Fruit fly (Drosophila melanogaster) whole organism, prepupa: ENCODE results near the gene Dok.

Experiments
- CG10669 ChIP-seq: fragments of 200-800 bp; sonication (Bioruptor generic); optimal IDR thresholded peaks from 3 replicates; lab custom pipeline; 2018; ENCODE audit warnings: missing biosample characterization, mild to moderate bottlenecking, missing genetic modification characterization, moderate library complexity
- CG11294 ChIP-seq: fragments of 200-800 bp; sonication (Bioruptor generic); IDR thresholded peaks from 2 replicates; pipeline ENCODE4 v1.3.6; 2022; ENCODE audit warnings: missing biosample characterization, missing genetic modification characterization
- CG11762 ChIP-seq: fragments of 200-800 bp; sonication (Bioruptor generic); optimal IDR thresholded peaks from 3 replicates; lab custom pipeline; 2016; ENCODE audit warnings: missing biosample characterization, missing genetic modification characterization; ENCODE audit not compliant: insufficient read depth
- CG11902 ChIP-seq: fragments of 200-800 bp; sonication (Bioruptor generic); optimal IDR thresholded peaks from 3 replicates; lab custom pipeline; 2016; ENCODE audit warnings: missing biosample characterization, missing genetic modification characterization
- CG15336 ChIP-seq: fragments of 200-800 bp; sonication (Bioruptor generic); IDR thresholded peaks from 2 replicates; pipeline ENCODE4 v1.3.6; 2022; ENCODE audit warnings: missing biosample characterization, missing genetic modification characterization
- CG1621 ChIP-seq: fragments of 200-800 bp; sonication (Bioruptor generic); optimal IDR thresholded peaks from 3 replicates; lab custom pipeline; 2018; ENCODE audit warnings: missing biosample characterization, mild to moderate bottlenecking, missing genetic modification characterization
- CG3032 ChIP-seq: fragments of 200-800 bp; optimal IDR thresholded peaks from 2 replicates; lab custom pipeline; 2019; ENCODE audit warnings: missing biosample characterization, mild to moderate bottlenecking, missing genetic modification characterization, moderate library complexity
- CG31627 ChIP-seq: fragments of 200-800 bp; sonication (Bioruptor generic); optimal IDR thresholded peaks from 3 replicates; lab custom pipeline; 2016; ENCODE audit warnings: missing biosample characterization, missing genetic modification characterization
- CG32006 ChIP-seq: fragments of 200-800 bp; sonication (Bioruptor generic); optimal IDR thresholded peaks from 3 replicates; lab custom pipeline; 2017; ENCODE audit warnings: missing biosample characterization, mild to moderate bottlenecking, missing genetic modification characterization
- CG3919 ChIP-seq: fragments of 200-800 bp; sonication (Bioruptor generic); optimal IDR thresholded peaks from 3 replicates; lab custom pipeline; 2016; ENCODE audit warnings: missing biosample characterization, missing genetic modification characterization
- CG4318 ChIP-seq: fragments of 200-800 bp; sonication (Bioruptor generic); optimal IDR thresholded peaks from 3 replicates; lab custom pipeline; 2017; ENCODE audit warnings: missing biosample characterization, mild to moderate bottlenecking, missing genetic modification characterization
- CG6163 ChIP-seq: fragments of 200-800 bp; sonication (Bioruptor generic); IDR thresholded peaks from 3 replicates; pipeline ENCODE4 v1.3.6; 2022; ENCODE audit warnings: missing biosample characterization, missing genetic modification characterization
- CG6276 ChIP-seq: fragments of 200-800 bp; sonication (Bioruptor generic); optimal IDR thresholded peaks from 2 replicates; lab custom pipeline; 2017; ENCODE audit warnings: missing biosample characterization, mild to moderate bottlenecking, missing genetic modification characterization
- CG6854 ChIP-seq: fragments of 200-800 bp; sonication (Bioruptor generic); optimal IDR thresholded peaks from 2 replicates; lab custom pipeline; 2017; ENCODE audit warnings: missing biosample characterization, mild to moderate bottlenecking, missing genetic modification characterization
- CG7368 ChIP-seq: fragments of 200-800 bp; sonication (Bioruptor generic); optimal IDR thresholded peaks from 3 replicates; lab custom pipeline; 2016; ENCODE audit warnings: missing biosample characterization, missing genetic modification characterization
- CG8119 ChIP-seq: fragments of 200-800 bp; sonication (Bioruptor generic); IDR thresholded peaks from 3 replicates; pipeline ENCODE4 v1.3.6; 2022; ENCODE audit warnings: missing biosample characterization, missing genetic modification characterization
- CG8319 ChIP-seq: fragments of 200-800 bp; sonication (Bioruptor generic); optimal IDR thresholded peaks from 3 replicates; lab custom pipeline; 2016; ENCODE audit warnings: missing biosample characterization, missing genetic modification characterization
- CG9139 ChIP-seq: fragments of 200-800 bp; sonication (Bioruptor generic); optimal IDR thresholded peaks from 3 replicates; lab custom pipeline; 2017; ENCODE audit warnings: missing biosample characterization, mild to moderate bottlenecking, missing genetic modification characterization
- Eip75B ChIP-seq: fragments of 200-800 bp; sonication (Bioruptor generic); optimal IDR thresholded peaks from 3 replicates; lab custom pipeline; 2016; ENCODE audit warnings: missing biosample characterization, missing genetic modification characterization
- Eip78C ChIP-seq: fragments of 200-800 bp; sonication (Bioruptor generic); peaks from one replicate; lab custom pipeline; 2016; ENCODE audit warnings: missing biosample characterization, missing genetic modification characterization
- Eip93F ChIP-seq: fragments of 200-800 bp; sonication (Bioruptor generic); optimal IDR thresholded peaks from 2 replicates; lab custom pipeline; 2016; ENCODE audit warnings: missing biosample characterization, mild to moderate bottlenecking, missing genetic modification characterization
- Ets21C ChIP-seq: fragments of 200-800 bp; sonication (Bioruptor generic); optimal IDR thresholded peaks from 3 replicates; lab custom pipeline; 2016; ENCODE audit warnings: missing biosample characterization, missing genetic modification characterization
- Ets96B ChIP-seq: fragments of 200-800 bp; optimal IDR thresholded peaks from 2 replicates; lab custom pipeline; 2019; ENCODE audit warnings: missing biosample characterization, mild to moderate bottlenecking, missing genetic modification characterization, moderate library complexity
- Hr38 ChIP-seq: sonication (Bioruptor generic); optimal IDR thresholded peaks from 2 replicates; lab custom pipeline; 2016; ENCODE audit warnings: missing biosample characterization, missing genetic modification characterization
- Hr39 ChIP-seq: fragments of 200-800 bp; sonication (Bioruptor generic); optimal IDR thresholded peaks from 2 replicates; lab custom pipeline; 2016; ENCODE audit warnings: missing biosample characterization, missing genetic modification characterization
- Hr4 ChIP-seq: fragments of 200-800 bp; sonication (Bioruptor generic); optimal IDR thresholded peaks from 3 replicates; lab custom pipeline; 2016; ENCODE audit warnings: missing biosample characterization, missing genetic modification characterization
- Lpt ChIP-seq: fragments of 200-800 bp; sonication (Bioruptor generic); optimal IDR thresholded peaks from 3 replicates; lab custom pipeline; 2016; ENCODE audit warnings: missing biosample characterization, missing genetic modification characterization
- Met ChIP-seq: fragments of 200-800 bp; sonication (Bioruptor generic); optimal IDR thresholded peaks from 3 replicates; lab custom pipeline; 2016; ENCODE audit warnings: missing biosample characterization, missing genetic modification characterization
- OdsH ChIP-seq: fragments of 200-800 bp; sonication (Bioruptor generic); optimal IDR thresholded peaks from 3 replicates; lab custom pipeline; 2016; ENCODE audit warnings: missing biosample characterization, missing genetic modification characterization
- Sox102F ChIP-seq: fragments of 200-800 bp; sonication (Bioruptor generic); optimal IDR thresholded peaks from 2 replicates; lab custom pipeline; 2016; ENCODE audit warnings: missing biosample characterization, mild to moderate bottlenecking, missing genetic modification characterization
- Sox14 ChIP-seq: fragments of 200-800 bp; sonication (Bioruptor generic); optimal IDR thresholded peaks from 3 replicates; lab custom pipeline; 2016; ENCODE audit warnings: missing biosample characterization, missing genetic modification characterization
- Sox15 ChIP-seq: fragments of 200-800 bp; sonication (Bioruptor generic); optimal IDR thresholded peaks from 3 replicates; lab custom pipeline; 2016; ENCODE audit warnings: missing biosample characterization, missing genetic modification characterization
- achi ChIP-seq: fragments of 200-800 bp; sonication (Bioruptor generic); optimal IDR thresholded peaks from 3 replicates; lab custom pipeline; 2016; ENCODE audit warnings: missing biosample characterization, missing genetic modification characterization
- acj6 ChIP-seq: fragments of 200-800 bp; sonication (Bioruptor generic); optimal IDR thresholded peaks from 3 replicates; lab custom pipeline; 2016; ENCODE audit warnings: missing biosample characterization, missing genetic modification characterization
- dac ChIP-seq: fragments of 200-800 bp; sonication (Bioruptor generic); optimal IDR thresholded peaks from 2 replicates; lab custom pipeline; 2017; ENCODE audit warnings: missing biosample characterization, mild to moderate bottlenecking, missing genetic modification characterization
- dsx ChIP-seq: fragments of 200-800 bp; optimal IDR thresholded peaks from 3 replicates; lab custom pipeline; 2019; ENCODE audit warnings: missing biosample characterization, mild to moderate bottlenecking, missing genetic modification characterization, moderate library complexity; ENCODE audit not compliant: poor library complexity, severe bottlenecking
- eg ChIP-seq: fragments of 200-800 bp; sonication (Bioruptor generic); IDR thresholded peaks from 3 replicates; pipeline ENCODE4 v1.3.6; 2022; ENCODE audit warnings: missing biosample characterization, missing genetic modification characterization
- fd59A ChIP-seq: fragments of 200-800 bp; sonication (Bioruptor generic); optimal IDR thresholded peaks from 2 replicates; lab custom pipeline; 2017; ENCODE audit warnings: missing biosample characterization, mild to moderate bottlenecking, missing genetic modification characterization, missing genetic modification reagents
- fd85E ChIP-seq: fragments of 200-800 bp; sonication (Bioruptor generic); optimal IDR thresholded peaks from 3 replicates; lab custom pipeline; 2016; ENCODE audit warnings: missing biosample characterization, missing genetic modification characterization
- fkh ChIP-seq: fragments of 200-800 bp; sonication (Bioruptor generic); optimal IDR thresholded peaks from 3 replicates; lab custom pipeline; 2017; ENCODE audit warnings: missing biosample characterization, mild to moderate bottlenecking, missing genetic modification characterization, moderate library complexity
- pdm3 ChIP-seq: fragments of 200-800 bp; sonication (Bioruptor generic); optimal IDR thresholded peaks from 3 replicates; lab custom pipeline; 2016; ENCODE audit warnings: missing biosample characterization, missing genetic modification characterization
- salr ChIP-seq, 2 experiments: fragments of 200-800 bp; sonication (Bioruptor generic); optimal IDR thresholded peaks; 3 replicates each; lab custom pipeline; 2016 to 2018; ENCODE audit warnings: missing biosample characterization in 2 of 2, missing genetic modification characterization in 2 of 2, mild to moderate bottlenecking in 1 of 2
- spab ChIP-seq: fragments of 200-800 bp; sonication (Bioruptor generic); optimal IDR thresholded peaks from 2 replicates; lab custom pipeline; 2017; ENCODE audit warnings: missing biosample characterization, mild to moderate bottlenecking, missing genetic modification characterization, missing genetic modification reagents
- ss ChIP-seq, 2 experiments: fragments of 200-800 bp; sonication (Bioruptor generic); optimal IDR thresholded peaks; 2 replicates in 1 of 2; 3 replicates in 1 of 2; lab custom pipeline; 2017 to 2018; ENCODE audit warnings: mild to moderate bottlenecking in 2 of 2, missing biosample characterization in 2 of 2, missing genetic modification characterization in 2 of 2, moderate library complexity in 1 of 2
- svp ChIP-seq: fragments of 200-800 bp; sonication (Bioruptor generic); peaks from one replicate; lab custom pipeline; 2016; ENCODE audit warnings: missing biosample characterization, missing genetic modification characterization
- topi ChIP-seq: fragments of 200-800 bp; sonication (Bioruptor generic); optimal IDR thresholded peaks from 3 replicates; lab custom pipeline; 2016; ENCODE audit warnings: missing biosample characterization, missing genetic modification characterization
- vri ChIP-seq: fragments of 200-800 bp; sonication (Bioruptor generic); optimal IDR thresholded peaks from 3 replicates; lab custom pipeline; 2016; ENCODE audit warnings: missing biosample characterization, mild to moderate bottlenecking, missing genetic modification characterization

Dok gene

DNA sequence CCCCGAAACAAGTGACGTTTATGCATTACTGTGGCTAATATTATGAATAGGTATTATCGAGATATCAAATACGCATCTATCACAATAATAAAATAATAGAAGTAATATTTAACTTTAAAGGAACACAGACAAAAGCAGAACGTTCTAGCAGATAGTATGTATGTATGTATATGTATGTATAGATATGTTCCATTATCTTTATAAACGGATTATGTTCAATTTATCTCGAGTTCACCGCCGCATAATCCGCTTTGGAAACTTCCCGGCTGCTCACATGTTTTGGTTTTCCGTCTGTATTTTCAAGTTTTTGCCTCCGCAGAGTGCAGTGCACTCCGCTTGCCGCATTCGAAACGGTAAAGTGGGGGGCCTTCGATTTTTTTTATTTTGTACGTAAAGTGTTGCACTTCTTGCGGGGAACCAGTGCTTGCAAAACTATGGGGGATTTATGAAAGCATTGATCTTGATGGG lies 11.5 kb downstream of the Dok start (continued):
- TF ChIP-seq fd85E (GFP tag; lab: Kevin White, UChicago), result no peak
- TF ChIP-seq eg (GFP tag; lab: Robert Waterston, UW), result peak; percentile 75
- peak; percentile 78 for TF ChIP-seq CG15336 (GFP tag; lab: Robert Waterston, UW)
- no peak for TF ChIP-seq fkh (GFP tag; lab: Kevin White, UChicago)
- peak; percentile 51 for TF ChIP-seq CG7368
- peak; percentile 28 for TF ChIP-seq CG31627 (GFP tag; lab: Kevin White, UChicago)
- peak; percentile 23 for TF ChIP-seq dac (GFP tag; lab: Kevin White, UChicago)
- TF ChIP-seq pdm3 (GFP tag; lab: Kevin White, UChicago), result peak; percentile 58
- TF ChIP-seq CG11762 (GFP tag; lab: Kevin White, UChicago), result no peak
- peak; percentile 56 for TF ChIP-seq CG10669 (GFP tag; lab: Kevin White, UChicago)
- peak; percentile 78 for TF ChIP-seq Met (GFP tag; lab: Kevin White, UChicago)
- TF ChIP-seq OdsH (GFP tag; lab: Kevin White, UChicago), result peak; percentile 63

DNA sequence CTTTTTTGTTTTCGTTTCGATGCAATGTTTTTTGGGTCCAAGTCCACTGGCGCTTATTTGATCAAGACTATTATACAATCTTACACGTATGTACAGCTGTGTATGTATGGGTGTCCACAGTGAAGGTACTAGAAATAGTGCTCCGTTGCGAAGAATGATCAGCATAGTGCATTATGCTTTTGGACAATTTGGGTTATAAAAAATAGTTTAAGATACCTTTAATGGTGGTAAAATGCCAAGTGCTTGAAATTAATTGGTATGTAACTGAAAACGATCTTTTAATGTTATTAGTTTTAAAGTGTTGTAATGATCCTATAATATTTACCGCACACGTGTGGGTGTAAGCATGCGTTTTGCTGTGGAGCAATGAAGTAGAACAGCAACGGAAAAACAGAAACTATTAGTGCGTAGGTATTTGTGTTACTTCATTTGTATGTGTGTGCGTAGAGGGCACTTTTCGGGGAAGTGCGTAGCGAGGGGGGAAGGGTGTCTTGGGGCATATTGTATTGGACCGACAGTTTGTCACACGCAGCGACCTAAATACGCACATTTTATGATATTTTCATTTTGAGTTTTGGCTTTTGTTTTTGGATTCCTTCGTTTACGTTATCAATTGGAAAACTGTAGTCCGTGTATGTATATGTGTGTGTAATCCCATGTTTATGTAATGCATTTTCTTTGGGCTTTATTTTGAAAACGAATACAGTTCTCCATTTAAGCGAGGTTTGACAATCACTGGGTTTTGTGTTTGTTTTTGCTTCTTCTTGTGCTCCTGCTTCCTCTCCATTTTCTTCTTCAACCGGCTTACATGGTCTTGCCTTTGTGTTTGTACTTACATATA lies 12.3 kb downstream of the Dok start:
- TF ChIP-seq Hr4 (GFP tag; lab: Kevin White, UChicago), result peak; percentile 82
- TF ChIP-seq CG6163 (GFP tag; lab: Robert Waterston, UW), result peak; percentile 73
- TF ChIP-seq Ets21C (GFP tag; lab: Kevin White, UChicago), result no peak
- TF ChIP-seq Sox102F (GFP tag; lab: Kevin White, UChicago), result peak; percentile 1
- peak; percentile 71 for TF ChIP-seq CG3032 (tag; lab: Kevin White, UChicago)
- TF ChIP-seq vri (GFP tag; lab: Kevin White, UChicago), result no peak
- peak; percentile 82 for TF ChIP-seq CG6276
- TF ChIP-seq Sox14 (GFP tag; lab: Kevin White, UChicago), result peak; percentile 68
- TF ChIP-seq fkh (GFP tag; lab: Kevin White, UChicago), result peak; percentile 25
- peak; percentile 66 for TF ChIP-seq Lpt
- TF ChIP-seq Eip78C, result peak; percentile 88
- TF ChIP-seq salr (GFP tag; optimal IDR thresholded peaks at IDR 0.05; lab: Kevin White, UChicago), result peak; percentile 32 to 65
- TF ChIP-seq Ets96B (tag; lab: Kevin White, UChicago), result peak; percentile 72
- TF ChIP-seq achi (GFP tag; lab: Kevin White, UChicago), result peak; percentile 67
- peak; percentile 72 for TF ChIP-seq OdsH (GFP tag; lab: Kevin White, UChicago)
- peak; percentile 54 for TF ChIP-seq CG7368
- no peak for TF ChIP-seq fd85E (GFP tag; lab: Kevin White, UChicago)
- TF ChIP-seq fd59A (GFP tag; lab: Kevin White, UChicago), result peak; percentile 60
- peak; percentile 13 for TF ChIP-seq CG11902 (GFP tag; lab: Kevin White, UChicago)
- TF ChIP-seq acj6 (GFP tag; lab: Kevin White, UChicago), result peak; percentile 63
- TF ChIP-seq Sox15, result no peak
- no peak for TF ChIP-seq CG8319 (GFP tag; lab: Kevin White, UChicago)
- peak; percentile 60 for TF ChIP-seq Eip75B (GFP tag; lab: Kevin White, UChicago)
- TF ChIP-seq spab (GFP tag; lab: Kevin White, UChicago), result peak; percentile 55
- peak; percentile 70 for TF ChIP-seq CG4318 (GFP tag; lab: Kevin White, UChicago)
- TF ChIP-seq CG8119 (GFP tag; lab: Robert Waterston, UW), result peak; percentile 86
- TF ChIP-seq topi (GFP tag; lab: Kevin White, UChicago), result peak; percentile 28
- no peak for TF ChIP-seq dsx (GFP tag; lab: Kevin White, UChicago)
- peak; percentile 28 for TF ChIP-seq Hr39 (GFP tag; lab: Kevin White, UChicago)
- TF ChIP-seq ss (GFP tag; optimal IDR thresholded peaks at IDR 0.05; lab: Kevin White, UChicago), result peak; percentile 20 to 36
- TF ChIP-seq CG11294, result peak; percentile 58
- peak; percentile 85 for TF ChIP-seq CG32006
- peak; percentile 66 for TF ChIP-seq CG3919 (GFP tag; lab: Kevin White, UChicago)
- no peak for TF ChIP-seq Hr38 (GFP tag; lab: Kevin White, UChicago)
- no peak for TF ChIP-seq Eip93F
- peak; percentile 26 for TF ChIP-seq dac (GFP tag; lab: Kevin White, UChicago)
- peak; percentile 2 for TF ChIP-seq CG31627 (GFP tag; lab: Kevin White, UChicago)
- TF ChIP-seq eg (GFP tag; lab: Robert Waterston, UW), result peak; percentile 79; the same call in 2 of the 3 replicates
- TF ChIP-seq CG9139 (GFP tag; lab: Kevin White, UChicago), result no peak
- TF ChIP-seq CG6854 (GFP tag; lab: Kevin White, UChicago), result no peak
- no peak for TF ChIP-seq svp
- TF ChIP-seq CG1621 (tag; lab: Kevin White, UChicago), result peak; percentile 57
